Worm (Caenorhabditis elegans) whole organism, L2 larva: ENCODE results near the gene F45D3.3.

ENCODE experiments used
- C34F6.9 ChIP-seq: fragments of 150-350 bp; optimal IDR thresholded peaks from 2 replicates; lab custom pipeline; 2014; ENCODE audit warnings: missing biosample characterization, missing genetic modification characterization
- F13H6.1 ChIP-seq: sonication (generic microtip); optimal IDR thresholded peaks from 2 replicates; lab custom pipeline; 2016; ENCODE audit warnings: missing genetic modification characterization, missing compliant biosample characterization
- R02D3.7 ChIP-seq: fragments of 150-350 bp; optimal IDR thresholded peaks from 2 replicates; lab custom pipeline; 2014; ENCODE audit warnings: missing biosample characterization, missing genetic modification characterization
- Y55F3AM.14 ChIP-seq: fragments of 200-800 bp; sonication (Bioruptor generic); optimal IDR thresholded peaks from 2 replicates; lab custom pipeline; 2018; ENCODE audit warnings: mild to moderate bottlenecking, missing genetic modification characterization, missing compliant biosample characterization
- ZK546.5 ChIP-seq: sonication (generic microtip); optimal IDR thresholded peaks from 2 replicates; lab custom pipeline; 2017; ENCODE audit warnings: missing biosample characterization, missing genetic modification characterization
- alr-1 ChIP-seq: fragments of 150-350 bp; optimal IDR thresholded peaks from 2 replicates; lab custom pipeline; 2014; ENCODE audit warnings: missing biosample characterization, missing genetic modification characterization
- aly-2 ChIP-seq: fragments of 150-350 bp; optimal IDR thresholded peaks from 2 replicates; lab custom pipeline; 2014; ENCODE audit warnings: missing biosample characterization, missing genetic modification characterization
- ama-1 ChIP-seq: fragments of 150-350 bp; optimal IDR thresholded peaks from 2 replicates; lab custom pipeline; 2018; ENCODE audit warnings: inconsistent platforms
- blmp-1 ChIP-seq: sonication (generic microtip); optimal IDR thresholded peaks from 2 replicates; lab custom pipeline; 2017; ENCODE audit warnings: missing genetic modification characterization, mild to moderate bottlenecking, missing compliant biosample characterization, antibody characterized with exemption, moderate library complexity; ENCODE audit not compliant: insufficient read depth
- ceh-16 ChIP-seq: fragments of 150-350 bp; optimal IDR thresholded peaks from 2 replicates; lab custom pipeline; 2014; ENCODE audit warnings: missing biosample characterization, missing genetic modification characterization
- ceh-82 ChIP-seq: fragments of 150-350 bp; optimal IDR thresholded peaks from 2 replicates; lab custom pipeline; 2014; ENCODE audit warnings: missing biosample characterization, missing genetic modification characterization
- crh-2 ChIP-seq: sonication (generic microtip); optimal IDR thresholded peaks from 2 replicates; lab custom pipeline; 2017; ENCODE audit warnings: missing biosample characterization, missing genetic modification characterization
- dmd-4 ChIP-seq: sonication (generic microtip); optimal IDR thresholded peaks from 2 replicates; lab custom pipeline; 2017; ENCODE audit warnings: missing biosample characterization, missing genetic modification characterization
- egl-27 ChIP-seq: sonication (generic microtip); optimal IDR thresholded peaks from 3 replicates; lab custom pipeline; 2017; ENCODE audit warnings: missing biosample characterization, missing genetic modification reagents, missing genetic modification characterization
- elt-1 ChIP-seq: fragments of 150-350 bp; optimal IDR thresholded peaks from 2 replicates; lab custom pipeline; 2014; ENCODE audit warnings: missing biosample characterization, missing genetic modification characterization
- elt-3 ChIP-seq: sonication (generic microtip); optimal IDR thresholded peaks from 2 replicates; lab custom pipeline; 2017; ENCODE audit warnings: missing biosample characterization, missing genetic modification characterization
- fos-1 ChIP-seq: fragments of 150-350 bp; optimal IDR thresholded peaks from 2 replicates; lab custom pipeline; 2014; ENCODE audit warnings: missing biosample characterization, missing genetic modification characterization
- gmeb-1 ChIP-seq: fragments of 150-350 bp; optimal IDR thresholded peaks from 2 replicates; lab custom pipeline; 2014; ENCODE audit warnings: missing biosample characterization, missing genetic modification characterization
- lin-11 ChIP-seq: fragments of 150-350 bp; sonication (generic microtip); optimal IDR thresholded peaks from 2 replicates; lab custom pipeline; 2014; ENCODE audit warnings: missing biosample characterization, missing genetic modification characterization, inconsistent platforms, mixed read lengths
- lin-13 ChIP-seq: fragments of 150-350 bp; optimal IDR thresholded peaks from 2 replicates; lab custom pipeline; 2014; ENCODE audit warnings: missing biosample characterization, missing genetic modification reagents, missing genetic modification characterization
- lin-39 ChIP-seq: fragments of 150-350 bp; optimal IDR thresholded peaks from 2 replicates; lab custom pipeline; 2014; ENCODE audit warnings: missing biosample characterization, missing genetic modification reagents, missing genetic modification characterization
- lsy-2 ChIP-seq, 2 experiments: fragments of 150-350 bp in 1 of 2; sonication (generic microtip) in 1 of 2; optimal IDR thresholded peaks; 2 replicates each; lab custom pipeline; 2014 to 2017; ENCODE audit warnings: missing biosample characterization in 2 of 2, missing genetic modification characterization in 2 of 2
- mab-5 ChIP-seq: fragments of 150-350 bp; optimal IDR thresholded peaks from 2 replicates; lab custom pipeline; 2014; ENCODE audit warnings: missing biosample characterization, missing genetic modification characterization
- mbf-1 ChIP-seq: sonication (generic microtip); optimal IDR thresholded peaks from 2 replicates; lab custom pipeline; 2017; ENCODE audit warnings: missing biosample characterization, missing genetic modification characterization
- mdl-1 ChIP-seq, 2 experiments: fragments of 150-350 bp in 1 of 2; sonication (generic microtip) in 1 of 2; optimal IDR thresholded peaks; 2 replicates each; lab custom pipeline; 2017; ENCODE audit warnings: missing biosample characterization in 2 of 2, missing genetic modification characterization in 2 of 2
- nhr-10 ChIP-seq: sonication (generic microtip); optimal IDR thresholded peaks from 2 replicates; lab custom pipeline; 2017; ENCODE audit warnings: missing biosample characterization, missing genetic modification characterization
- nhr-11 ChIP-seq: fragments of 150-350 bp; optimal IDR thresholded peaks from 2 replicates; lab custom pipeline; 2014; ENCODE audit warnings: missing biosample characterization, missing genetic modification characterization
- nhr-12 ChIP-seq: fragments of 150-350 bp; optimal IDR thresholded peaks from 2 replicates; lab custom pipeline; 2014; ENCODE audit warnings: missing biosample characterization, missing genetic modification characterization
- nhr-129 ChIP-seq: fragments of 150-350 bp; optimal IDR thresholded peaks from 2 replicates; lab custom pipeline; 2014; ENCODE audit warnings: missing biosample characterization, missing genetic modification characterization
- nhr-21 ChIP-seq: fragments of 150-350 bp; optimal IDR thresholded peaks from 2 replicates; lab custom pipeline; 2014; ENCODE audit warnings: missing biosample characterization, missing genetic modification characterization
- nhr-23 ChIP-seq: fragments of 150-350 bp; optimal IDR thresholded peaks from 2 replicates; lab custom pipeline; 2014; ENCODE audit warnings: missing biosample characterization, missing genetic modification reagents, missing genetic modification characterization
- nhr-237 ChIP-seq: fragments of 150-350 bp; optimal IDR thresholded peaks from 2 replicates; lab custom pipeline; 2014; ENCODE audit warnings: missing biosample characterization, missing genetic modification characterization
- nhr-25 ChIP-seq: fragments of 150-350 bp; sonication (generic microtip); optimal IDR thresholded peaks from 3 replicates; lab custom pipeline; 2014; ENCODE audit warnings: missing biosample characterization, missing genetic modification characterization
- nhr-6 ChIP-seq: fragments of 150-350 bp; optimal IDR thresholded peaks from 2 replicates; lab custom pipeline; 2014; ENCODE audit warnings: missing biosample characterization, missing genetic modification characterization
- nhr-77 ChIP-seq: fragments of 150-350 bp; optimal IDR thresholded peaks from 2 replicates; lab custom pipeline; 2014; ENCODE audit warnings: missing biosample characterization, missing genetic modification characterization
- peb-1 ChIP-seq: fragments of 150-350 bp; optimal IDR thresholded peaks from 2 replicates; lab custom pipeline; 2014; ENCODE audit warnings: missing biosample characterization, missing genetic modification characterization
- sem-4 ChIP-seq: fragments of 150-350 bp; optimal IDR thresholded peaks from 2 replicates; lab custom pipeline; 2014; ENCODE audit warnings: missing biosample characterization, missing genetic modification reagents, missing genetic modification characterization
- skn-1 ChIP-seq: sonication (generic microtip); optimal IDR thresholded peaks from 2 replicates; lab custom pipeline; 2017; ENCODE audit warnings: missing biosample characterization, missing genetic modification characterization
- sma-3 ChIP-seq: sonication (generic microtip); optimal IDR thresholded peaks from 2 replicates; lab custom pipeline; 2016; ENCODE audit warnings: missing genetic modification reagents, missing genetic modification characterization, missing compliant biosample characterization
- sma-9 ChIP-seq, 2 experiments: fragments of 150-350 bp in 1 of 2; sonication (generic microtip) in 1 of 2; optimal IDR thresholded peaks; 2 replicates each; lab custom pipeline; 2014 to 2016; ENCODE audit warnings: missing genetic modification characterization in 2 of 2, mild to moderate bottlenecking in 1 of 2, missing biosample characterization in 1 of 2, missing compliant biosample characterization in 1 of 2, missing genetic modification reagents in 1 of 2, moderate library complexity in 1 of 2
- snpc-4 ChIP-seq: fragments of 150-350 bp; optimal IDR thresholded peaks from 2 replicates; lab custom pipeline; 2014; ENCODE audit warnings: missing biosample characterization, missing genetic modification characterization
- unc-39 ChIP-seq: fragments of 150-350 bp; optimal IDR thresholded peaks from 2 replicates; lab custom pipeline; 2014; ENCODE audit warnings: missing biosample characterization, missing genetic modification characterization
- unc-55 ChIP-seq: fragments of 150-350 bp; sonication (generic microtip); optimal IDR thresholded peaks from 3 replicates; lab custom pipeline; 2014; ENCODE audit warnings: missing biosample characterization, missing genetic modification reagents, missing genetic modification characterization
- unc-62 ChIP-seq: fragments of 150-350 bp; optimal IDR thresholded peaks from 2 replicates; lab custom pipeline; 2014; ENCODE audit warnings: missing biosample characterization, missing genetic modification reagents, missing genetic modification characterization
- zag-1 ChIP-seq: fragments of 150-350 bp; optimal IDR thresholded peaks from 2 replicates; lab custom pipeline; 2014; ENCODE audit warnings: missing biosample characterization, missing genetic modification characterization
- ztf-1 ChIP-seq: fragments of 200-800 bp; sonication (Bioruptor generic); conservative IDR thresholded peaks from 2 replicates; pipeline ENCODE4 v1.3.6; 2022; ENCODE audit warnings: missing genetic modification characterization, missing compliant biosample characterization
- ztf-11 ChIP-seq: sonication (generic microtip); optimal IDR thresholded peaks from 2 replicates; lab custom pipeline; 2017; ENCODE audit warnings: missing biosample characterization, missing genetic modification characterization
- ztf-4 ChIP-seq: fragments of 150-350 bp; optimal IDR thresholded peaks from 2 replicates; lab custom pipeline; 2014; ENCODE audit warnings: missing biosample characterization, missing genetic modification characterization

The F45D3.3 gene

ce11 chrV:12554172-12555031, 4.2 kb upstream of the F45D3.3 start (continued):
- TF ChIP-seq ztf-11 (no peak), nhr-77 (tag; lab: Kevin White, UChicago) (no peak), elt-3 (tag; lab: Kevin White, UChicago) (no peak), mbf-1 (no peak), sem-4 (tag; lab: Kevin White, UChicago) (no peak), alr-1 (no peak), zag-1 (tag; lab: Kevin White, UChicago) (no peak)

- TF ChIP-seq unc-39 (tag; lab: Kevin White, UChicago), result no peak
- peak; percentile 57 for TF ChIP-seq nhr-25 (tag; lab: Kevin White, UChicago)
- no peak for TF ChIP-seq ztf-1 (GFP tag; lab: Robert Waterston, UW)
- TF ChIP-seq nhr-6 (tag; lab: Kevin White, UChicago), result no peak
- TF ChIP-seq blmp-1 (tag; lab: Kevin White, UChicago), result peak; percentile 60
- TF ChIP-seq nhr-11 (tag; lab: Kevin White, UChicago), result no peak
- no peak for TF ChIP-seq mab-5 (tag; lab: Kevin White, UChicago)
- TF ChIP-seq sma-3, result peak; percentile 67
- TF ChIP-seq mbf-1, result no peak
- TF ChIP-seq unc-55 (GFP tag; lab: Kevin White, UChicago), result no peak
- TF ChIP-seq lsy-2 (tag; optimal IDR thresholded peaks at IDR 0.05; lab: Kevin White, UChicago), result peak in 1 of 2 experiments; percentile 34
- TF ChIP-seq ZK546.5 (tag; lab: Kevin White, UChicago), result no peak
- no peak for TF ChIP-seq ama-1 (lab: Kevin White, UChicago)
- TF ChIP-seq nhr-10, result no peak
- TF ChIP-seq nhr-237 (tag; lab: Kevin White, UChicago), result no peak
- peak; percentile 7 for TF ChIP-seq F13H6.1 (tag; lab: Kevin White, UChicago)
- TF ChIP-seq nhr-23, result no peak
- no peak for TF ChIP-seq peb-1 (tag; lab: Kevin White, UChicago)
- TF ChIP-seq R02D3.7, result no peak
- no peak for TF ChIP-seq zag-1 (tag; lab: Kevin White, UChicago)
- peak; percentile 2 for TF ChIP-seq Y55F3AM.14 (GFP tag; lab: Kevin White, UChicago)
- TF ChIP-seq nhr-129 (tag; lab: Kevin White, UChicago), result no peak
- TF ChIP-seq egl-27, result peak; percentile 66
- TF ChIP-seq ztf-11, result no peak
- TF ChIP-seq elt-3 (tag; lab: Kevin White, UChicago), result no peak
- no peak for TF ChIP-seq nhr-77 (tag; lab: Kevin White, UChicago)
- TF ChIP-seq unc-62 (GFP tag; lab: Kevin White, UChicago), result no peak
- no peak for TF ChIP-seq snpc-4 (tag; lab: Kevin White, UChicago)
- TF ChIP-seq ceh-16, result no peak
- TF ChIP-seq fos-1 (tag; lab: Kevin White, UChicago), result peak; percentile 49
- TF ChIP-seq sma-9 (GFP tag; optimal IDR thresholded peaks at IDR 0.05; lab: Kevin White, UChicago), result peak; percentile 70
- no peak for TF ChIP-seq sma-9 (tag; optimal IDR thresholded peaks at IDR 0.05; lab: Kevin White, UChicago)
- TF ChIP-seq crh-2 (tag; lab: Kevin White, UChicago), result no peak
- TF ChIP-seq skn-1 (tag; lab: Kevin White, UChicago), result no peak
- TF ChIP-seq nhr-21 (tag; lab: Kevin White, UChicago), result peak; percentile 90
- TF ChIP-seq lin-11, result no peak
- TF ChIP-seq elt-1 (tag; lab: Kevin White, UChicago), result no peak
- TF ChIP-seq ztf-4, result no peak
- TF ChIP-seq lin-13, result no peak
- no peak for TF ChIP-seq sem-4 (tag; lab: Kevin White, UChicago)
- TF ChIP-seq ceh-82 (tag; lab: Kevin White, UChicago), result no peak
- TF ChIP-seq alr-1, result no peak
- no peak for TF ChIP-seq aly-2 (tag; lab: Kevin White, UChicago)
- no peak for TF ChIP-seq nhr-12 (tag; lab: Kevin White, UChicago)
- TF ChIP-seq gmeb-1 (tag; lab: Kevin White, UChicago), result peak; percentile 12
- no peak for TF ChIP-seq lin-39 (tag; lab: Kevin White, UChicago)
- no peak for TF ChIP-seq C34F6.9
- TF ChIP-seq dmd-4 (tag; lab: Kevin White, UChicago), result no peak
- peak; percentile 30 to 45 for TF ChIP-seq mdl-1 (tag; optimal IDR thresholded peaks at IDR 0.05; lab: Kevin White, UChicago)
Observed at ce11 chrV:12553286-12553725, 3.1 kb upstream of the F45D3.3 start.
